Comparison of ENCODE assay signal across 1 fruit fly cellular context in genomic region chrX:17550307-17550706, dm6.
TF ChIP-seq lines count a peak whose summit lies in the region.

No protein-coding gene starts in this region.

TF ChIP-seq in whole organism, prepupa, 60 proteins besides CTCF, POLR2A, EP300 and RAD21 (continued from another document):
- TF ChIP-seq Met (GFP tag; optimal IDR thresholded peaks at IDR 0.05; lab: Kevin White, UChicago) (peak; percentile 63), CG6808 (GFP tag; optimal IDR thresholded peaks at IDR 0.05; lab: Kevin White, UChicago) (no peak), dsx (GFP tag; optimal IDR thresholded peaks at IDR 0.05; lab: Kevin White, UChicago; ENCODE audit: poor library complexity, severe bottlenecking) (no peak), achi (GFP tag; optimal IDR thresholded peaks at IDR 0.05; lab: Kevin White, UChicago) (no peak), CG1621 (tag; optimal IDR thresholded peaks at IDR 0.05; lab: Kevin White, UChicago) (no peak), Ets96B (tag; optimal IDR thresholded peaks at IDR 0.05; lab: Kevin White, UChicago) (peak; percentile 27), CG10669 (GFP tag; optimal IDR thresholded peaks at IDR 0.05; lab: Kevin White, UChicago) (peak; percentile 15), esn (GFP tag; optimal IDR thresholded peaks at IDR 0.05; lab: Kevin White, UChicago) (peak; percentile 69), Hr4 (GFP tag; optimal IDR thresholded peaks at IDR 0.05; lab: Kevin White, UChicago) (no peak), Eip93F (GFP tag; optimal IDR thresholded peaks at IDR 0.05; lab: Kevin White, UChicago) (no peak), eg (GFP tag; IDR thresholded peaks at IDR 0.05; lab: Robert Waterston, UW) (no peak), fkh (GFP tag; optimal IDR thresholded peaks at IDR 0.05; lab: Kevin White, UChicago) (no peak), topi (GFP tag; optimal IDR thresholded peaks at IDR 0.05; lab: Kevin White, UChicago) (peak; percentile 64), Hr39 (GFP tag; optimal IDR thresholded peaks at IDR 0.05; lab: Kevin White, UChicago) (peak; percentile 63), Smox (GFP tag; optimal IDR thresholded peaks at IDR 0.05; lab: Kevin White, UChicago) (peak; percentile 67), Gug (GFP tag; IDR thresholded peaks at IDR 0.05; lab: Robert Waterston, UW) (no peak), CG8319 (GFP tag; optimal IDR thresholded peaks at IDR 0.05; lab: Kevin White, UChicago) (no peak), CG3919 (GFP tag; optimal IDR thresholded peaks at IDR 0.05; lab: Kevin White, UChicago) (no peak), Sox15 (GFP tag; optimal IDR thresholded peaks at IDR 0.05; lab: Kevin White, UChicago) (no peak), CG34406 (GFP tag; optimal IDR thresholded peaks at IDR 0.05; lab: Kevin White, UChicago) (peak; percentile 10), svp (GFP tag; lab: Kevin White, UChicago) (peak; percentile 86), Sox102F (GFP tag; optimal IDR thresholded peaks at IDR 0.05; lab: Kevin White, UChicago) (peak; percentile 26), Eip78C (GFP tag; lab: Kevin White, UChicago) (peak; percentile 70)
